Worm (Caenorhabditis elegans) whole organism, early embryonic: ENCODE results near the gene F13B12.3.

Source experiments
- B0310.2 ChIP-seq: sonication (generic microtip); optimal IDR thresholded peaks from 2 replicates; lab custom pipeline; 2016; ENCODE audit warnings: mild to moderate bottlenecking, missing genetic modification characterization, missing compliant biosample characterization
- F13C5.2 ChIP-seq: sonication (generic microtip); optimal IDR thresholded peaks from 2 replicates; lab custom pipeline; 2017; ENCODE audit warnings: mild to moderate bottlenecking, missing genetic modification characterization, inconsistent platforms, missing compliant biosample characterization
- aly-1 ChIP-seq: sonication (generic microtip); optimal IDR thresholded peaks from 2 replicates; lab custom pipeline; 2016; ENCODE audit warnings: missing genetic modification characterization, missing compliant biosample characterization
- ama-1 ChIP-seq: fragments of 150-350 bp; optimal IDR thresholded peaks from 2 replicates; lab custom pipeline; 2014
- ceh-13 ChIP-seq: fragments of 200-800 bp; sonication (Bioruptor generic); optimal IDR thresholded peaks from 2 replicates; lab custom pipeline; 2018; ENCODE audit warnings: mild to moderate bottlenecking, missing genetic modification characterization, missing compliant biosample characterization
- ceh-36 ChIP-seq: sonication (generic microtip); optimal IDR thresholded peaks from 2 replicates; lab custom pipeline; 2016; ENCODE audit warnings: missing genetic modification characterization, inconsistent platforms, missing compliant biosample characterization
- ets-7 ChIP-seq: sonication (generic microtip); optimal IDR thresholded peaks from 2 replicates; lab custom pipeline; 2016; ENCODE audit warnings: missing genotype, missing genetic modification characterization, missing compliant biosample characterization
- flt-1 ChIP-seq: fragments of 200-800 bp; sonication (Bioruptor generic); IDR thresholded peaks from 2 replicates; pipeline ENCODE4 v1.3.6; 2022; ENCODE audit warnings: missing genetic modification characterization, missing compliant biosample characterization
- hmbx-1 ChIP-seq: sonication (generic microtip); optimal IDR thresholded peaks from 2 replicates; lab custom pipeline; 2016; ENCODE audit warnings: mild to moderate bottlenecking, missing genetic modification characterization, missing compliant biosample characterization
- hmg-4 ChIP-seq: fragments of 200-800 bp; sonication (Bioruptor generic); optimal IDR thresholded peaks from 2 replicates; lab custom pipeline; 2018; ENCODE audit warnings: mild to moderate bottlenecking, missing genetic modification characterization, missing compliant biosample characterization
- hnd-1 ChIP-seq: sonication (generic microtip); optimal IDR thresholded peaks from 2 replicates; lab custom pipeline; 2016; ENCODE audit warnings: missing genetic modification characterization, missing compliant biosample characterization
- pes-1 ChIP-seq: fragments of 200-800 bp; sonication (Bioruptor generic); IDR thresholded peaks from 2 replicates; pipeline ENCODE4 v1.3.6; 2022; ENCODE audit warnings: missing genetic modification reagents, missing genetic modification characterization, missing compliant biosample characterization
- scrt-1 ChIP-seq: fragments of 200-800 bp; sonication (Bioruptor generic); IDR thresholded peaks from 2 replicates; pipeline ENCODE4 v1.3.6; 2022; ENCODE audit warnings: missing genetic modification characterization, missing compliant biosample characterization
- sea-1 ChIP-seq: fragments of 200-800 bp; sonication (Bioruptor generic); conservative IDR thresholded peaks from 2 replicates; pipeline ENCODE4 v1.3.6; 2022; ENCODE audit warnings: missing genetic modification characterization, missing compliant biosample characterization
- tbx-11 ChIP-seq: fragments of 200-800 bp; sonication (Bioruptor generic); IDR thresholded peaks from 2 replicates; pipeline ENCODE4 v1.3.6; 2022; ENCODE audit warnings: missing genetic modification characterization, missing compliant biosample characterization
- tbx-37 ChIP-seq: fragments of 200-800 bp; sonication (Bioruptor generic); conservative IDR thresholded peaks from 2 replicates; pipeline ENCODE4 v1.3.6; 2022; ENCODE audit warnings: missing genetic modification reagents, missing genetic modification characterization, missing compliant biosample characterization
- tra-4 ChIP-seq: sonication (generic microtip); optimal IDR thresholded peaks from 2 replicates; lab custom pipeline; 2017; ENCODE audit warnings: missing genetic modification characterization, missing compliant biosample characterization

The F13B12.3 gene

ce11 chrIV:10453001-10453400, 14.1 kb downstream of the F13B12.3 start, which contains the start of gene F01D4.8:
Gene F01D4.8 (minus strand): TSS chrIV:10453101.
- TF ChIP-seq hmbx-1 (tag; lab: Kevin White, UChicago) (no peak), ama-1 (lab: Kevin White, UChicago) (no peak), aly-1 (tag; lab: Kevin White, UChicago) (no peak), hmg-4 (GFP tag; lab: Kevin White, UChicago) (no peak), hnd-1 (no peak), tbx-37 (GFP tag; lab: Robert Waterston, UW) (no peak), F13C5.2 (tag; lab: Kevin White, UChicago) (no peak), scrt-1 (no peak), ceh-13 (GFP tag; lab: Kevin White, UChicago) (no peak), tra-4 (no peak), B0310.2 (tag; lab: Kevin White, UChicago) (no peak)

ce11 chrIV:10457137-10457536, 18.2 kb downstream of the F13B12.3 start, which contains the start of gene srb-17:
Gene srb-17 (minus strand): TSS chrIV:10457237.
- TF ChIP-seq ama-1 (lab: Kevin White, UChicago): no peak
- TF ChIP-seq hmbx-1 (tag; lab: Kevin White, UChicago): no peak
- no peak for TF ChIP-seq hnd-1
- TF ChIP-seq pes-1: no peak
- TF ChIP-seq hmg-4 (GFP tag; lab: Kevin White, UChicago): no peak
- TF ChIP-seq tbx-11 (GFP tag; lab: Robert Waterston, UW): no peak
- TF ChIP-seq ceh-36 (tag; lab: Kevin White, UChicago): no peak
- no peak for TF ChIP-seq flt-1 (GFP tag; lab: Robert Waterston, UW)
- TF ChIP-seq ets-7 (tag; lab: Kevin White, UChicago): no peak
- TF ChIP-seq B0310.2 (tag; lab: Kevin White, UChicago): no peak
- TF ChIP-seq ceh-13 (GFP tag; lab: Kevin White, UChicago): no peak
- no peak for TF ChIP-seq F13C5.2 (tag; lab: Kevin White, UChicago)
- no peak for TF ChIP-seq aly-1 (tag; lab: Kevin White, UChicago)
- TF ChIP-seq tbx-37 (GFP tag; lab: Robert Waterston, UW): no peak
- no peak for TF ChIP-seq scrt-1

ce11 chrIV:10461767-10462166, 22.8 kb downstream of the F13B12.3 start, which contains the start of gene mec-3:
Gene mec-3 (minus strand): TSS chrIV:10461867.
- TF ChIP-seq sea-1 (GFP tag; lab: Robert Waterston, UW) (no peak), tra-4 (no peak), B0310.2 (tag; lab: Kevin White, UChicago) (no peak), ceh-36 (tag; lab: Kevin White, UChicago) (no peak), aly-1 (tag; lab: Kevin White, UChicago) (no peak), hnd-1 (no peak), pes-1 (no peak), hmg-4 (GFP tag; lab: Kevin White, UChicago) (no peak)

ce11 chrIV:10462608-10463007, 23.7 kb downstream of the F13B12.3 start:
- TF ChIP-seq hmg-4 (GFP tag; lab: Kevin White, UChicago) (no peak), F13C5.2 (tag; lab: Kevin White, UChicago) (no peak), scrt-1 (no peak), hmbx-1 (tag; lab: Kevin White, UChicago) (no peak), pes-1 (no peak), B0310.2 (tag; lab: Kevin White, UChicago) (no peak), ceh-13 (GFP tag; lab: Kevin White, UChicago) (no peak), flt-1 (GFP tag; lab: Robert Waterston, UW) (no peak), sea-1 (GFP tag; lab: Robert Waterston, UW) (no peak), tbx-11 (GFP tag; lab: Robert Waterston, UW) (no peak), ceh-36 (tag; lab: Kevin White, UChicago) (no peak), ets-7 (tag; lab: Kevin White, UChicago) (no peak), ama-1 (lab: Kevin White, UChicago) (no peak), aly-1 (tag; lab: Kevin White, UChicago) (no peak), hnd-1 (no peak), tra-4 (no peak), tbx-37 (GFP tag; lab: Robert Waterston, UW) (no peak)

ce11 chrIV:10463127-10463526, 24.2 kb downstream of the F13B12.3 start:
- TF ChIP-seq flt-1 (GFP tag; lab: Robert Waterston, UW) (no peak), F13C5.2 (tag; lab: Kevin White, UChicago) (no peak), aly-1 (tag; lab: Kevin White, UChicago) (no peak), hmbx-1 (tag; lab: Kevin White, UChicago) (no peak), tbx-37 (GFP tag; lab: Robert Waterston, UW) (no peak), pes-1 (no peak), ceh-13 (GFP tag; lab: Kevin White, UChicago) (no peak), hmg-4 (GFP tag; lab: Kevin White, UChicago) (no peak), tbx-11 (GFP tag; lab: Robert Waterston, UW) (no peak), hnd-1 (no peak), tra-4 (no peak), ceh-36 (tag; lab: Kevin White, UChicago) (no peak), ets-7 (tag; lab: Kevin White, UChicago) (no peak), scrt-1 (no peak), B0310.2 (tag; lab: Kevin White, UChicago) (no peak), ama-1 (lab: Kevin White, UChicago) (no peak), sea-1 (GFP tag; lab: Robert Waterston, UW) (no peak)

ce11 chrIV:10463987-10464638, 25.2 kb downstream of the F13B12.3 start, which contains the start of gene ugt-43:
Gene ugt-43 (plus strand): TSS chrIV:10464588.
- no peak for TF ChIP-seq ceh-36 (tag; lab: Kevin White, UChicago)

ce11 chrIV:10465764-10466163, 26.8 kb downstream of the F13B12.3 start:
- TF ChIP-seq F13C5.2 (tag; lab: Kevin White, UChicago) (no peak), hmbx-1 (tag; lab: Kevin White, UChicago) (no peak), pes-1 (no peak), ama-1 (lab: Kevin White, UChicago) (no peak), hmg-4 (GFP tag; lab: Kevin White, UChicago) (no peak), tbx-37 (GFP tag; lab: Robert Waterston, UW) (no peak), tra-4 (no peak), aly-1 (tag; lab: Kevin White, UChicago) (no peak), scrt-1 (no peak), hnd-1 (no peak), tbx-11 (GFP tag; lab: Robert Waterston, UW) (no peak), ceh-13 (GFP tag; lab: Kevin White, UChicago) (no peak), ets-7 (tag; lab: Kevin White, UChicago) (no peak), flt-1 (GFP tag; lab: Robert Waterston, UW) (no peak), B0310.2 (tag; lab: Kevin White, UChicago) (no peak), ceh-36 (tag; lab: Kevin White, UChicago) (no peak), sea-1 (GFP tag; lab: Robert Waterston, UW) (no peak)
